Worm (Caenorhabditis elegans): ENCODE measurements around the gene pud-1.2.
"Not testable (repeated sequence)": the region's sequence is repeated elsewhere in the genome, so short reads cannot be mapped to it uniquely, and the experiment has no call there.

pud-1.2 gene

DNA sequence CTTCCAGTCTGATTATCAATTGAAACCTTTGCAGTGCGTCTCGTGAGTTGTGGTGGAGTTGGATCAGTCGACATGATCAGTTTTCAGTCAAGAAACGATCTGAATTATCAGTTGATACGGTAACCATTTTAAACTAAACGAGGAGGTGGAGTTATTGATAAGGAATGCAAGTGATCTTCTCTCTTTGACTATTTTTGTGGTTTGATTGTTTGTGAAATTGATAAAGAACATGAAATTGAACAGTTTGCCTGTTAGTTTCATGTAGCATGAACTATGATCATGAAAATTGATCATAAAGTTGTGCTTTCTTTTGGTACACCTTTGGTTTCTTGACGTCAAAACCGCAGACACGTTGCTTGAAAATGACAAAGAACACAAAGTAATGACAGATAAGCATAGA lies at the start of gene pud-1.2:
Gene pud-1.2 (minus strand): TSS at position 101 of the 400 bp plus-strand sequence.
- TF ChIP-seq pha-2, pax-1, nhr-232 (tag; optimal IDR thresholded peaks at IDR 0.05): not testable (repeated sequence)

DNA sequence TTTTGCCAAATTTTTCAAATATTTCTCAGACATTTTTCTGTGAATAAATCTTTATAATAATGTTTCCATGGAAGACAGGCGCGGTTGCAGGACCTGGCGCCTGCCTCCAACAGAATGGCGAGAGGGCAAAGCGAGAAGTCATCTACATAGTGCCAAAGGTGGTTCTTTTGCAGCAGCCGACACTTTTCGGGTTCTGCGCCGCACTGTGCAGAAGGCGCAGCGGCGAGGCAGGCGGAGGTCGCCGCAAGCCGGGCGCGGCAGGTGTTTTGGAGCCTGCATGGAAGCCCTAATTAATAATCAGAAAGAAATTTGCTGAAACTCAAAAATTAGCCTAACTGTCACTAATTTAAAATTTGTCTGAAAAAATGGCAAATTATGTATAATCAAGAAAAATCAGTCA lies 21.2 kb upstream of the pud-1.2 start:
- no peak for TF ChIP-seq nhr-232 (tag; optimal IDR thresholded peaks at IDR 0.05)

DNA sequence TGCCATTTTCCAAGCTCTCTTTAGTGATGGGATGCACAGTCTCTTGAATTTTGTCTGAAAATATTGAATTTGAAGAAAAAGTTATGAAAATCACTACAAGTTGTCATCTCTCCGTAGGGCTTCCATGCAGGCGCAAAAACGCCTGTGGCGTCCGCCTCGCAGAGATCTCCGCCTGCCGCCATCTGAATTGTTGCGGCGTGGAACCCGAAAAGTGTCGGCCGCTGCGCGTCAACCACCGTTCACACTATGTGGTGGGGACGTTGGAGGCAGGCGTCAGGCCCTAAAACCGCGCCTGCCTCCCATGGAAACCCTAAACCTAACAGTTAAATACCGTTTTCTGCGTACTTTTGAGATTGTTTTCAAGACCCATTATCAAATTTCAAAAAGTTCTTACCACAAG lies 19.7 kb upstream of the pud-1.2 start:
- TF ChIP-seq ztf-16 (tag; optimal IDR thresholded peaks at IDR 0.05), result no peak

DNA sequence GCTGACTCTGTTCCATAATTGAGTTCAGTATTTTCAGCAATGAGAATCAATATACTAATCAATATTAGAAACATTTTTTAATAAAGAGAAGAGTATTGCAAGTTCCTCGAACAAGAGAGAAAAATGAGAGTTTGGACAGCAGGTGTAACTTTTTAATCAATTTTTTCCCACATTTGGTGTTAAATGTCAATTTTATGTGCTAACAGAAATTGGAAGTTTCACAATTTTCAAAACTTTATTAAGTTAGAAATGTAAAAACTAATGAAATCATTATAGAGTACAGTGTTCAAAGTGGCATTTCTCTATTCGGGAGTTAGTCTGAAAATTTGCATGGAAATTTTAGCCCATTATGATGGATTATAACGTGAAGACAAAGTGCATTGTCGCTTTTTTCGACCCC lies 18.9 kb upstream of the pud-1.2 start, which contains the start of gene irld-30:
Gene irld-30 (minus strand): TSS at position 101 of the 400 bp plus-strand sequence.
- TF ChIP-seq K02D7.2 (tag; optimal IDR thresholded peaks at IDR 0.05) (no peak), unc-55 (GFP tag; optimal IDR thresholded peaks at IDR 0.05) (no peak), fax-1 (tag; optimal IDR thresholded peaks at IDR 0.05) (no peak), ceh-24 (tag; optimal IDR thresholded peaks at IDR 0.05) (no peak), pha-4 (tag; optimal IDR thresholded peaks at IDR 0.05) (no peak), fkh-10 (GFP tag; optimal IDR thresholded peaks at IDR 0.05) (no peak), pax-1 (tag; optimal IDR thresholded peaks at IDR 0.05) (no peak), dve-1 (tag; optimal IDR thresholded peaks at IDR 0.05) (no peak), syd-9 (tag; optimal IDR thresholded peaks at IDR 0.05) (no peak), hlh-15 (tag; optimal IDR thresholded peaks at IDR 0.05) (no peak), sox-4 (tag; optimal IDR thresholded peaks at IDR 0.05) (no peak), gmeb-2 (tag; optimal IDR thresholded peaks at IDR 0.05) (no peak), ceh-34 (tag; optimal IDR thresholded peaks at IDR 0.05) (no peak), hlh-8 (tag; optimal IDR thresholded peaks at IDR 0.05) (no peak), ceh-30 (tag; optimal IDR thresholded peaks at IDR 0.05) (no peak), elt-4 (tag; optimal IDR thresholded peaks at IDR 0.05) (no peak), ets-4 (tag; optimal IDR thresholded peaks at IDR 0.05) (no peak), pat-9 (tag; optimal IDR thresholded peaks at IDR 0.05) (no peak)

DNA sequence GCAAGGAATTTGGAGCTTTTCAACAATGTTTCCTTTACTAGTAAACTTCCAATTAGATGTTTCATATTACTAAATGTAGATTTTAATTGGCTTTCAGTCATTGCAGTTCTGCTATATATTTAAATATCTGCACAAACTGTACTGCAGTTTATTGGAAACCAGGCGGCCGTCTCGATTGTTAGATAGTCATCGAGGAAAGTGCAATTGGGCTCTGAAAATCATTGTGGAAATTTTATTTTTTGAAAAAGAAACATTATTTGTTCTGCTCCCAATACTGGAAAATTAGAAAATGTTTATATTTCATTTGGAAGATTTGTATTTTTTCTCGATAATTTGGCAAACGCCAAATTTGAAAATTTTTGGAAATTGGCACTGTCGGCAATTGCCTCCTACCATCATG lies 16.2 kb upstream of the pud-1.2 start, which contains the start of gene irld-29:
Gene irld-29 (minus strand): TSS at position 101 of the 400 bp plus-strand sequence.
- TF ChIP-seq nhr-11 (tag; optimal IDR thresholded peaks at IDR 0.05), result no peak
- TF ChIP-seq ref-2 (tag; optimal IDR thresholded peaks at IDR 0.05), result no peak
- TF ChIP-seq ceh-6 (GFP tag; optimal IDR thresholded peaks at IDR 0.05), result no peak
- TF ChIP-seq mec-3 (tag; optimal IDR thresholded peaks at IDR 0.05; ENCODE audit: borderline replicate concordance), result no peak
- no peak for TF ChIP-seq pha-4 (tag; optimal IDR thresholded peaks at IDR 0.05)
- TF ChIP-seq gmeb-2 (tag; optimal IDR thresholded peaks at IDR 0.05), result no peak
- TF ChIP-seq hlh-6 (tag; optimal IDR thresholded peaks at IDR 0.05), result no peak
- no peak for TF ChIP-seq ceh-45 (GFP tag; IDR thresholded peaks at IDR 0.05)
- TF ChIP-seq tbx-2 (tag; optimal IDR thresholded peaks at IDR 0.05), result no peak
- TF ChIP-seq T23F11.4 (GFP tag; optimal IDR thresholded peaks at IDR 0.05), result no peak
- no peak for TF ChIP-seq C38D4.7 (GFP tag; optimal IDR thresholded peaks at IDR 0.05)
- no peak for TF ChIP-seq ahr-1 (tag; optimal IDR thresholded peaks at IDR 0.05)
- no peak for TF ChIP-seq lim-6 (tag; optimal IDR thresholded peaks at IDR 0.05)
- TF ChIP-seq hlh-8 (tag; optimal IDR thresholded peaks at IDR 0.05), result no peak
- no peak for TF ChIP-seq fkh-6 (tag; optimal IDR thresholded peaks at IDR 0.05)
- TF ChIP-seq ceh-30 (tag; optimal IDR thresholded peaks at IDR 0.05), result no peak
- no peak for TF ChIP-seq ets-4 (tag; optimal IDR thresholded peaks at IDR 0.05)
- no peak for TF ChIP-seq ama-1 (optimal IDR thresholded peaks at IDR 0.05)

DNA sequence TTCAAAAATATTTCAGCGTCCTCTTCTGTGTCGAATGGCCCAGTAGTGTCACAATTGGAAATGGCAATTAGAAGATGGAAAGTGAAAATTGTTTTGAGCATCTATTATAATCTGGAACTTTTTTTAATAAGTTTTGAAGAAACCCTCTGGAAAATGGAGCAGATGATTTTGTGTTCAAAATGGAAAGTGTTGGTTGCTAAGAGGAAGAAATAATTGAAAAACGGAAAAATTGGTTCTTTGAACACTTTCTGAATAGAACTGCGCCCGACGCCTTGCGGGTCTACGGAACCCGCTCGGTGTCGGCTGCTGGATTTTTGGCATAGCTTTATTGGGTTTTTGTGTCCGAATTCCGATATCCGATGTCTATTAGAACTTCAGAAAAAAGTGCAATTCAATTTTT lies 13.8 kb upstream of the pud-1.2 start, which contains the start of gene irld-28:
Gene irld-28 (minus strand): TSS at position 101 of the 400 bp plus-strand sequence.
- TF ChIP-seq unc-42 (tag; optimal IDR thresholded peaks at IDR 0.05) (no peak), fkh-10 (GFP tag; optimal IDR thresholded peaks at IDR 0.05) (no peak), madf-2 (tag; optimal IDR thresholded peaks at IDR 0.05) (no peak), hlh-8 (tag; optimal IDR thresholded peaks at IDR 0.05) (no peak), C38D4.7 (GFP tag; optimal IDR thresholded peaks at IDR 0.05) (no peak), eyg-1 (tag; optimal IDR thresholded peaks at IDR 0.05) (no peak), ceh-24 (tag; optimal IDR thresholded peaks at IDR 0.05) (no peak), ztf-16 (tag; optimal IDR thresholded peaks at IDR 0.05) (no peak), dve-1 (tag; optimal IDR thresholded peaks at IDR 0.05) (no peak), ceh-48 (tag; optimal IDR thresholded peaks at IDR 0.05) (no peak), fax-1 (tag; optimal IDR thresholded peaks at IDR 0.05) (no peak), pha-2 (tag; optimal IDR thresholded peaks at IDR 0.05) (no peak), ceh-19 (GFP tag; optimal IDR thresholded peaks at IDR 0.05) (no peak), tbx-2 (tag; optimal IDR thresholded peaks at IDR 0.05) (no peak), T23F11.4 (GFP tag; optimal IDR thresholded peaks at IDR 0.05) (no peak), sox-2 (GFP tag; IDR thresholded peaks at IDR 0.05) (no peak), pax-1 (tag; optimal IDR thresholded peaks at IDR 0.05) (no peak), npax-4 (tag; optimal IDR thresholded peaks at IDR 0.05) (no peak), hlh-13 (GFP tag; optimal IDR thresholded peaks at IDR 0.05) (no peak)

Measured in whole organism, late embryonic.